Fruit fly (Drosophila melanogaster) whole organism, embryonic: ENCODE results near the gene CG1824.

Experiments
- Asciz ChIP-seq: fragments of 200-800 bp; sonication (Bioruptor generic); optimal IDR thresholded peaks from 2 replicates; lab custom pipeline; 2017; ENCODE audit warnings: missing biosample characterization, mild to moderate bottlenecking, missing genetic modification characterization, missing genetic modification reagents
- B-H1 ChIP-seq: fragments of 200-800 bp; sonication (Bioruptor generic); IDR thresholded peaks from 3 replicates; pipeline ENCODE4 v1.3.6; 2022; ENCODE audit warnings: missing biosample characterization, missing genetic modification characterization
- CG10147 ChIP-seq: fragments of 200-800 bp; sonication (Bioruptor generic); optimal IDR thresholded peaks from 2 replicates; lab custom pipeline; 2019; ENCODE audit warnings: missing biosample characterization, mild to moderate bottlenecking, missing genetic modification characterization, moderate library complexity
- CG11456 ChIP-seq: fragments of 200-800 bp; sonication (Bioruptor generic); IDR thresholded peaks from 3 replicates; pipeline ENCODE4 v1.3.6; 2022; ENCODE audit warnings: missing biosample characterization, missing genetic modification characterization
- CG14441 ChIP-seq: fragments of 200-800 bp; sonication (Bioruptor generic); IDR thresholded peaks from 2 replicates; pipeline ENCODE4 v1.3.6; 2022; ENCODE audit warnings: missing biosample characterization, missing genetic modification characterization
- CG15514 ChIP-seq: fragments of 200-800 bp; sonication (Bioruptor generic); optimal IDR thresholded peaks from 3 replicates; lab custom pipeline; 2017; ENCODE audit warnings: missing biosample characterization, missing genetic modification characterization, mild to moderate bottlenecking, moderate library complexity, missing genetic modification reagents
- CG17328 ChIP-seq: fragments of 200-800 bp; sonication (Bioruptor generic); IDR thresholded peaks from 2 replicates; pipeline ENCODE4 v1.3.6; 2022; ENCODE audit warnings: missing biosample characterization, missing genetic modification characterization
- CG17361 ChIP-seq: fragments of 200-800 bp; sonication (Bioruptor generic); IDR thresholded peaks from 3 replicates; pipeline ENCODE4 v1.3.6; 2022; ENCODE audit warnings: missing biosample characterization, missing genetic modification characterization
- CG18619 ChIP-seq: fragments of 200-800 bp; sonication (Bioruptor generic); optimal IDR thresholded peaks from 3 replicates; lab custom pipeline; 2017; ENCODE audit warnings: missing biosample characterization, mild to moderate bottlenecking, missing genetic modification characterization
- CG2202 ChIP-seq: fragments of 200-800 bp; sonication (Bioruptor generic); optimal IDR thresholded peaks from 2 replicates; lab custom pipeline; 2018; ENCODE audit warnings: missing biosample characterization, mild to moderate bottlenecking, missing genetic modification characterization
- CG30403 ChIP-seq: fragments of 200-800 bp; sonication (Bioruptor generic); optimal IDR thresholded peaks from 3 replicates; lab custom pipeline; 2016; ENCODE audit warnings: missing biosample characterization, missing genetic modification characterization
- CG5180 ChIP-seq: fragments of 200-800 bp; sonication (Bioruptor generic); optimal IDR thresholded peaks from 3 replicates; lab custom pipeline; 2017; ENCODE audit warnings: missing biosample characterization, missing genetic modification characterization, mild to moderate bottlenecking, moderate library complexity, missing genetic modification reagents
- CG6689 ChIP-seq: fragments of 200-800 bp; sonication (Bioruptor generic); IDR thresholded peaks from 2 replicates; pipeline ENCODE4 v1.3.6; 2022; ENCODE audit warnings: missing biosample characterization, missing genetic modification characterization
- CG9797 ChIP-seq: fragments of 200-800 bp; sonication (Bioruptor generic); optimal IDR thresholded peaks from 3 replicates; lab custom pipeline; 2018; ENCODE audit warnings: missing biosample characterization, mild to moderate bottlenecking, missing genetic modification characterization
- CG9817 ChIP-seq: fragments of 200-800 bp; sonication (Bioruptor generic); optimal IDR thresholded peaks from 2 replicates; lab custom pipeline; 2018; ENCODE audit warnings: missing biosample characterization, mild to moderate bottlenecking, missing genetic modification characterization, moderate library complexity
- CG9876 ChIP-seq: fragments of 200-800 bp; sonication (Bioruptor generic); optimal IDR thresholded peaks from 2 replicates; lab custom pipeline; 2016; ENCODE audit warnings: missing biosample characterization, missing genetic modification characterization
- CG9932 ChIP-seq: fragments of 200-800 bp; sonication (Bioruptor generic); IDR thresholded peaks from 2 replicates; pipeline ENCODE4 v1.3.6; 2022; ENCODE audit warnings: missing biosample characterization, missing genetic modification characterization
- Dll ChIP-seq: fragments of 200-800 bp; sonication (Bioruptor generic); IDR thresholded peaks from 4 replicates; pipeline ENCODE4 v1.3.6; 2022; ENCODE audit warnings: missing biosample characterization, missing genetic modification characterization; ENCODE audit not compliant: partially characterized antibody
- Dp ChIP-seq: fragments of 200-800 bp; sonication (Bioruptor generic); optimal IDR thresholded peaks from 2 replicates; lab custom pipeline; 2018; ENCODE audit warnings: missing biosample characterization, mild to moderate bottlenecking, missing genetic modification characterization, moderate library complexity
- Ets97D ChIP-seq: fragments of 200-800 bp; sonication (Bioruptor generic); optimal IDR thresholded peaks from 3 replicates; lab custom pipeline; 2016; ENCODE audit warnings: missing biosample characterization, missing genetic modification characterization
- Fer3 ChIP-seq: fragments of 200-800 bp; sonication (Bioruptor generic); optimal IDR thresholded peaks from 2 replicates; lab custom pipeline; 2018; ENCODE audit warnings: missing biosample characterization, mild to moderate bottlenecking, missing genetic modification characterization, moderate library complexity
- Gsc ChIP-seq: fragments of 200-800 bp; sonication (Bioruptor generic); IDR thresholded peaks from 2 replicates; pipeline ENCODE4 v1.3.6; 2022; ENCODE audit warnings: missing biosample characterization, missing genetic modification characterization
- Hey ChIP-seq: fragments of 200-800 bp; sonication (Bioruptor generic); optimal IDR thresholded peaks from 3 replicates; lab custom pipeline; 2018; ENCODE audit warnings: missing biosample characterization, mild to moderate bottlenecking, missing genetic modification characterization
- Hr39 ChIP-seq: fragments of >200 bp; optimal IDR thresholded peaks from 2 replicates; lab custom pipeline; 2017
- Mes4 ChIP-seq: fragments of 200-800 bp; sonication (Bioruptor generic); optimal IDR thresholded peaks from 2 replicates; lab custom pipeline; 2016; ENCODE audit warnings: missing biosample characterization, missing genetic modification characterization
- Nf-YC ChIP-seq: fragments of 200-800 bp; optimal IDR thresholded peaks from 3 replicates; lab custom pipeline; 2019; ENCODE audit warnings: missing biosample characterization, mild to moderate bottlenecking, missing genetic modification characterization, moderate library complexity
- Opbp ChIP-seq: fragments of 200-800 bp; sonication (Bioruptor generic); IDR thresholded peaks from 3 replicates; pipeline ENCODE4 v1.3.6; 2022; ENCODE audit warnings: missing biosample characterization, missing genetic modification characterization; ENCODE audit not compliant: partially characterized antibody
- Pdp1 ChIP-seq, 2 experiments: fragments of 200-800 bp; sonication (Bioruptor generic); optimal IDR thresholded peaks; 3 replicates each; lab custom pipeline; 2016; ENCODE audit warnings: missing biosample characterization in 2 of 2, missing genetic modification characterization in 2 of 2, mild to moderate bottlenecking in 1 of 2, moderate library complexity in 1 of 2
- ac ChIP-seq: fragments of 200-800 bp; sonication (Bioruptor generic); optimal IDR thresholded peaks from 3 replicates; lab custom pipeline; 2017; ENCODE audit warnings: missing biosample characterization, mild to moderate bottlenecking, missing genetic modification characterization
- al ChIP-seq: fragments of 200-800 bp; sonication (Bioruptor generic); IDR thresholded peaks from 2 replicates; pipeline ENCODE4 v1.3.6; 2022; ENCODE audit warnings: missing biosample characterization, missing genetic modification characterization
- az2 ChIP-seq: fragments of 200-800 bp; sonication (Bioruptor generic); optimal IDR thresholded peaks from 3 replicates; lab custom pipeline; 2016; ENCODE audit warnings: missing biosample characterization, missing genetic modification characterization
- br ChIP-seq: fragments of >200 bp; optimal IDR thresholded peaks from 2 replicates; lab custom pipeline; 2017
- cato ChIP-seq: fragments of 200-800 bp; sonication (Bioruptor generic); optimal IDR thresholded peaks from 2 replicates; lab custom pipeline; 2016; ENCODE audit warnings: missing biosample characterization, missing genetic modification characterization, borderline replicate concordance
- croc ChIP-seq: fragments of 200-800 bp; sonication (Bioruptor generic); conservative IDR thresholded peaks from 3 replicates; pipeline ENCODE4 v1.3.6; 2022; ENCODE audit warnings: missing biosample characterization, missing genetic modification characterization
- cwo ChIP-seq: fragments of 200-800 bp; sonication (Bioruptor generic); optimal IDR thresholded peaks from 3 replicates; lab custom pipeline; 2017; ENCODE audit warnings: missing biosample characterization, missing genetic modification characterization, mild to moderate bottlenecking, moderate library complexity, missing genetic modification reagents
- en ChIP-seq: fragments of 200-800 bp; sonication (Bioruptor generic); optimal IDR thresholded peaks from 2 replicates; lab custom pipeline; 2016; ENCODE audit warnings: missing biosample characterization, missing genetic modification characterization
- gcm ChIP-seq: fragments of 200-800 bp; sonication (Bioruptor generic); optimal IDR thresholded peaks from 2 replicates; lab custom pipeline; 2019; ENCODE audit warnings: missing biosample characterization, mild to moderate bottlenecking, missing genetic modification characterization, moderate library complexity
- gfzf ChIP-seq: fragments of 200-800 bp; sonication (Bioruptor generic); optimal IDR thresholded peaks from 2 replicates; lab custom pipeline; 2016; ENCODE audit warnings: missing biosample characterization, mild to moderate bottlenecking, missing genetic modification characterization, moderate library complexity
- jumu ChIP-seq: fragments of 200-800 bp; sonication (Bioruptor generic); optimal IDR thresholded peaks from 3 replicates; lab custom pipeline; 2016; ENCODE audit warnings: missing biosample characterization, missing genetic modification characterization
- p53 ChIP-seq: fragments of 200-800 bp; sonication (Bioruptor generic); optimal IDR thresholded peaks from 2 replicates; lab custom pipeline; 2016; ENCODE audit warnings: missing biosample characterization, missing genetic modification characterization
- peb ChIP-seq: fragments of 200-800 bp; sonication (Bioruptor generic); IDR thresholded peaks from 2 replicates; pipeline ENCODE4 v1.3.6; 2022; ENCODE audit warnings: missing biosample characterization, missing genetic modification characterization
- pros ChIP-seq: fragments of 200-800 bp; sonication (Bioruptor generic); optimal IDR thresholded peaks from 3 replicates; lab custom pipeline; 2019; ENCODE audit warnings: missing biosample characterization, mild to moderate bottlenecking, missing genetic modification characterization, moderate library complexity
- pzg ChIP-seq: fragments of 200-800 bp; sonication (Bioruptor generic); optimal IDR thresholded peaks from 3 replicates; lab custom pipeline; 2018; ENCODE audit warnings: missing biosample characterization, mild to moderate bottlenecking, missing genetic modification characterization, moderate library complexity
- row ChIP-seq: fragments of 200-800 bp; sonication (Bioruptor generic); IDR thresholded peaks from 3 replicates; pipeline ENCODE4 v1.3.6; 2022; ENCODE audit warnings: missing biosample characterization, missing genetic modification characterization
- sens ChIP-seq: fragments of 200-800 bp; sonication (Bioruptor generic); peaks from one replicate; lab custom pipeline; 2016; ENCODE audit warnings: missing biosample characterization, missing genetic modification characterization
- sim ChIP-seq: fragments of 200-800 bp; sonication (Bioruptor generic); IDR thresholded peaks from 2 replicates; pipeline ENCODE4 v1.3.6; 2022; ENCODE audit warnings: missing biosample characterization, missing genetic modification characterization
- sima ChIP-seq: fragments of 200-800 bp; sonication (Bioruptor generic); optimal IDR thresholded peaks from 2 replicates; lab custom pipeline; 2016; ENCODE audit warnings: missing biosample characterization, missing genetic modification characterization
- sob ChIP-seq: fragments of 200-800 bp; sonication (Bioruptor generic); IDR thresholded peaks from 2 replicates; pipeline ENCODE4 v1.3.6; 2022; ENCODE audit warnings: missing biosample characterization, missing genetic modification characterization
- tgo ChIP-seq: fragments of 200-800 bp; sonication (Bioruptor generic); IDR thresholded peaks from 3 replicates; pipeline ENCODE4 v1.3.6; 2022; ENCODE audit warnings: missing biosample characterization, missing genetic modification characterization
- unc-4 ChIP-seq: fragments of 200-800 bp; sonication (Bioruptor generic); IDR thresholded peaks from 2 replicates; pipeline ENCODE4 v1.3.6; 2022; ENCODE audit warnings: missing biosample characterization, missing genetic modification characterization; ENCODE audit not compliant: partially characterized antibody
- vfl ChIP-seq: fragments of 200-800 bp; sonication (Bioruptor generic); optimal IDR thresholded peaks from 2 replicates; lab custom pipeline; 2016; ENCODE audit warnings: missing biosample characterization, missing genetic modification characterization

Gene CG1824

dm6 chrX:12592121-12592466 is 3.3 kb downstream of the CG1824 start, which contains the start of gene LIMK1 (continued):
- no peak for TF ChIP-seq cato (GFP tag; lab: Kevin White, UChicago)
- no peak for TF ChIP-seq CG6689 (GFP tag; lab: Robert Waterston, UW)
- TF ChIP-seq pzg (GFP tag; lab: Kevin White, UChicago) = peak; percentile 56
- TF ChIP-seq unc-4 (GFP tag; lab: Robert Waterston, UW) = peak; percentile 73
- 0 out of 3 replicates have a peak, but pooled peaks have one; percentile 13 for TF ChIP-seq row
- TF ChIP-seq CG5180 (GFP tag; lab: Kevin White, UChicago) = no peak
- TF ChIP-seq croc (GFP tag; lab: Robert Waterston, UW) = no peak
- peak; percentile 5 for TF ChIP-seq CG10147
- no peak for TF ChIP-seq CG2202 (tag; lab: Kevin White, UChicago)
- peak; percentile 76 for TF ChIP-seq Dll (GFP tag; lab: Robert Waterston, UW)
- TF ChIP-seq Dp (GFP tag; lab: Kevin White, UChicago) = peak; percentile 28
- TF ChIP-seq gcm (GFP tag; lab: Kevin White, UChicago) = no peak
- peak; percentile 7; the same call in 1 of the 3 replicates for TF ChIP-seq Opbp
- no peak for TF ChIP-seq Fer3 (tag; lab: Kevin White, UChicago)
- TF ChIP-seq CG9797 (GFP tag; lab: Kevin White, UChicago) = peak; percentile 83
- TF ChIP-seq Hey (tag; lab: Kevin White, UChicago) = no peak
- TF ChIP-seq sob = no peak
- TF ChIP-seq peb (GFP tag; lab: Robert Waterston, UW) = no peak
- TF ChIP-seq Ets97D (GFP tag; lab: Kevin White, UChicago) = peak; percentile 34
- TF ChIP-seq Hr39 (lab: Kevin White, UChicago) = no peak
- TF ChIP-seq sens (GFP tag; lab: Kevin White, UChicago) = peak; percentile 52
- no peak for TF ChIP-seq Gsc (GFP tag; lab: Robert Waterston, UW)
- TF ChIP-seq tgo = no peak
- no peak for TF ChIP-seq az2 (GFP tag; lab: Kevin White, UChicago)
- no peak for TF ChIP-seq sim (GFP tag; lab: Robert Waterston, UW)
- no peak for TF ChIP-seq sima (GFP tag; lab: Kevin White, UChicago)
- TF ChIP-seq CG11456 (GFP tag; lab: Robert Waterston, UW) = no peak
- TF ChIP-seq Mes4 (GFP tag; lab: Kevin White, UChicago) = no peak
- TF ChIP-seq CG14441 = no peak
- TF ChIP-seq CG17328 = no peak
- no peak for TF ChIP-seq pros (GFP tag; lab: Kevin White, UChicago)
- TF ChIP-seq p53 (GFP tag; lab: Kevin White, UChicago) = no peak
- TF ChIP-seq CG9876 (GFP tag; lab: Kevin White, UChicago) = no peak
- TF ChIP-seq gfzf (GFP tag; lab: Kevin White, UChicago) = peak; percentile 79
- peak; percentile 28 for TF ChIP-seq CG15514 (GFP tag; lab: Kevin White, UChicago)
- TF ChIP-seq br (lab: Kevin White, UChicago) = no peak
- TF ChIP-seq al = no peak
- TF ChIP-seq CG9932 (GFP tag; lab: Robert Waterston, UW) = no peak
- TF ChIP-seq Pdp1 (GFP tag; optimal IDR thresholded peaks at IDR 0.05; lab: Kevin White, UChicago) = peak in 1 of 2 experiments; percentile 22
- TF ChIP-seq, all 482 proteins: peak for 45

dm6 chrX:12591223-12592120 is 4.0 kb downstream of the CG1824 start:
- TF ChIP-seq CG9817 (no peak), en (peak; percentile 15), B-H1 (no peak), cwo (GFP tag; lab: Kevin White, UChicago) (peak; percentile 53), jumu (peak; percentile 35), CG18619 (GFP tag; lab: Kevin White, UChicago) (peak; percentile 45), Nf-YC (peak; percentile 56), vfl (GFP tag; lab: Kevin White, UChicago) (no peak), Asciz (GFP tag; lab: Kevin White, UChicago) (peak; percentile 31), ac (GFP tag; lab: Kevin White, UChicago) (no peak), CG17361 (GFP tag; lab: Robert Waterston, UW) (peak; percentile 51; the same call in 1 of the 3 replicates), CG30403 (peak; percentile 70)
